Worm (Caenorhabditis elegans): ENCODE measurements around the gene mai-1.

Gene mai-1

DNA sequence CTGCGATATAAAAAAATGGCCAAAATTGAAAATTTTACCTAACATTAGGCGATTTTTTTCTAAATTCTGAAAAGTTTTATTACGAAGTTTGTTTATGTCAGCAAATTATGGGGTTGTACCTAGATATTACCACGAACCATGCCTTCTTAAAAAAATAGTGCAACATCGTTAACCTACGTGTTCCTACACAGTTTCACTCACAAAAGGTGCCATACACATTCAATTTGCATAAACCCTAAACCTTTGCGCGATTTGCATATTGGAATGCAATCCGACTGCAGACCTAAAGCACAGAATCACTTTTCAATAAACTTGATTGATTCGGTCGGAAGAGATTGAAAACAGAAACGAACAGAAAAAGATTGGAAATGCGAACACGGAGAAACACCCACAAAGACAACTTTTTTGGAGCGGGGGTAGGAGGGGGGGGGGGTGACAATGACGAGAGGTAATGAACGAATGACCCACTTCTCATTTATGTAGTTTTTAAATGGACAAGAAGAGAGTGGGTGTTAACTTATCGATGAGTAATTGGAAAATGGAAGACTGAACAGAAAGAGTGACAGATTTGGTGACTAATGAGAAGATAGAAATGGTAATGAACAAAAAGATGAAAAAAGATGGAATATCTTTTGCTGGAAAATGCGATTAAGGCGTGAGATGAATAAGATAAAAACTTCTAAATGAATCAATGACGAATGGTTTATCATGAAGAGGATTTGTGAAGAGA lies 39.8 kb upstream of the mai-1 start:
- TF ChIP-seq tbx-7 (tag; optimal IDR thresholded peaks at IDR 0.05) (no peak), F13H6.1 (tag; optimal IDR thresholded peaks at IDR 0.05) (no peak), rnt-1 (tag; optimal IDR thresholded peaks at IDR 0.05) (no peak), ceh-19 (GFP tag; optimal IDR thresholded peaks at IDR 0.05) (no peak), unc-86 (tag; optimal IDR thresholded peaks at IDR 0.05) (no peak)

- no peak for TF ChIP-seq unc-3 (GFP tag; conservative IDR thresholded peaks at IDR 0.05)
- no peak for TF ChIP-seq unc-3 (tag; optimal IDR thresholded peaks at IDR 0.05)
- no peak for TF ChIP-seq pha-2 (tag; optimal IDR thresholded peaks at IDR 0.05)
- TF ChIP-seq ama-1 (optimal IDR thresholded peaks at IDR 0.05), result no peak
- no peak for TF ChIP-seq elt-2 (tag; optimal IDR thresholded peaks at IDR 0.05)
- TF ChIP-seq sox-4 (tag; optimal IDR thresholded peaks at IDR 0.05), result no peak
- TF ChIP-seq K02D7.2 (tag; optimal IDR thresholded peaks at IDR 0.05), result no peak
- no peak for TF ChIP-seq sox-2 (GFP tag; IDR thresholded peaks at IDR 0.05)
- no peak for TF ChIP-seq ceh-18 (tag; optimal IDR thresholded peaks at IDR 0.05)
- no peak for TF ChIP-seq ets-4 (tag; optimal IDR thresholded peaks at IDR 0.05)
- TF ChIP-seq unc-42 (tag; optimal IDR thresholded peaks at IDR 0.05), result no peak
- no peak for TF ChIP-seq syd-9 (tag; optimal IDR thresholded peaks at IDR 0.05)
- no peak for TF ChIP-seq rnt-1 (tag; optimal IDR thresholded peaks at IDR 0.05)
- no peak for TF ChIP-seq ceh-6 (GFP tag; optimal IDR thresholded peaks at IDR 0.05)
- no peak for TF ChIP-seq pros-1 (tag; optimal IDR thresholded peaks at IDR 0.05)
- TF ChIP-seq gmeb-2 (tag; optimal IDR thresholded peaks at IDR 0.05), result no peak
Measured at ce11 chrX:3155111-3155843, 38.9 kb upstream of the mai-1 start.

DNA sequence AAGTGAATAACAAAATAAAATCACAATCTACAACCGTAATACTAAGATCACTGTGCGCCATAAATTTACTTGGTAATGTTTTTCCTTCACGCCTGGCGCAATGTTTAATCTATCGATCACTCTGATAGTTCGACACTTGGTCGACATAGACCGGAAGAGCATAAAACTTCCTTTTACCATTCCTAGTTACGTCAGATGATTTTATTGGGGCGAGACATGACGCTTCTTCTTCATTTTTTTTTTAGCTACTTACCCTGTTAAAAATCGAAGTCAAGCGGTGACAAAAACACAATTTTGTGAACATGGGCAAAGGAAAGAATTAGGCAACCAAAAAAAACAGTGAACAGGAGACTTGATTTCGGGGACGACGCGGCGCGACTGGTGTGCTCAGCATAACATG lies 38.2 kb upstream of the mai-1 start:
- TF ChIP-seq C08G9.2 (tag; optimal IDR thresholded peaks at IDR 0.05), result no peak
- no peak for TF ChIP-seq gmeb-2 (tag; optimal IDR thresholded peaks at IDR 0.05)
- no peak for TF ChIP-seq ceh-22 (tag; optimal IDR thresholded peaks at IDR 0.05)
- TF ChIP-seq eyg-1 (tag; optimal IDR thresholded peaks at IDR 0.05), result no peak
- TF ChIP-seq sdc-2 (tag; optimal IDR thresholded peaks at IDR 0.05), result no peak
- TF ChIP-seq T23F11.4 (GFP tag; optimal IDR thresholded peaks at IDR 0.05), result no peak
- TF ChIP-seq ttx-3 (tag; optimal IDR thresholded peaks at IDR 0.05), result no peak
- TF ChIP-seq elt-4 (tag; optimal IDR thresholded peaks at IDR 0.05), result no peak
- no peak for TF ChIP-seq npax-4 (tag; optimal IDR thresholded peaks at IDR 0.05)
- no peak for TF ChIP-seq pha-4 (tag; optimal IDR thresholded peaks at IDR 0.05)
- no peak for TF ChIP-seq sox-2 (GFP tag; IDR thresholded peaks at IDR 0.05)
- no peak for TF ChIP-seq ama-1 (optimal IDR thresholded peaks at IDR 0.05)
- no peak for TF ChIP-seq zip-5 (tag; optimal IDR thresholded peaks at IDR 0.05)
- TF ChIP-seq hlh-6 (tag; optimal IDR thresholded peaks at IDR 0.05), result no peak
- TF ChIP-seq elt-2 (tag; optimal IDR thresholded peaks at IDR 0.05), result no peak

ce11 chrX:3153133-3153532 lies 36.7 kb upstream of the mai-1 start:
- TF ChIP-seq pat-9 (tag; optimal IDR thresholded peaks at IDR 0.05), result no peak
- TF ChIP-seq elt-2 (tag; optimal IDR thresholded peaks at IDR 0.05), result peak; percentile 87

- TF ChIP-seq pqm-1 (tag; optimal IDR thresholded peaks at IDR 0.05) (no peak), pros-1 (tag; optimal IDR thresholded peaks at IDR 0.05) (no peak), tbx-7 (tag; optimal IDR thresholded peaks at IDR 0.05) (no peak), K09A11.1 (tag; optimal IDR thresholded peaks at IDR 0.05; ENCODE audit: insufficient read depth) (no peak), C08G9.2 (tag; optimal IDR thresholded peaks at IDR 0.05) (no peak), ztf-16 (tag; optimal IDR thresholded peaks at IDR 0.05) (no peak), ceh-18 (tag; optimal IDR thresholded peaks at IDR 0.05) (no peak), tbx-2 (tag; optimal IDR thresholded peaks at IDR 0.05) (no peak), nfya-1 (tag; optimal IDR thresholded peaks at IDR 0.05) (no peak), unc-55 (GFP tag; optimal IDR thresholded peaks at IDR 0.05) (no peak), gmeb-2 (tag; optimal IDR thresholded peaks at IDR 0.05) (no peak), lin-11 (tag; optimal IDR thresholded peaks at IDR 0.05) (no peak), npax-4 (tag; optimal IDR thresholded peaks at IDR 0.05) (no peak)
Measured at ce11 chrX:3152361-3152760, 36.0 kb upstream of the mai-1 start, which contains the start of gene bbln-1. Gene bbln-1 (minus strand): TSS chrX:3152461.
